Fruit fly (Drosophila melanogaster) whole organism, embryonic: ENCODE data around the gene CG31949.

Experiments
- B-H2 ChIP-seq: fragments of 200-800 bp; sonication (Bioruptor generic); optimal IDR thresholded peaks from 2 replicates; lab custom pipeline; 2018; ENCODE audit warnings: missing biosample characterization, mild to moderate bottlenecking, missing genetic modification characterization
- Bgb ChIP-seq: fragments of 200-800 bp; sonication (Bioruptor generic); IDR thresholded peaks from 2 replicates; pipeline ENCODE4 v1.3.6; 2022; ENCODE audit warnings: missing biosample characterization, missing genetic modification characterization; ENCODE audit not compliant: partially characterized antibody
- BtbVII ChIP-seq: fragments of 200-800 bp; sonication (Bioruptor generic); optimal IDR thresholded peaks from 3 replicates; lab custom pipeline; 2017; ENCODE audit warnings: missing biosample characterization, mild to moderate bottlenecking, missing genetic modification characterization
- CG10543 ChIP-seq: fragments of 200-800 bp; sonication (Bioruptor generic); optimal IDR thresholded peaks from 3 replicates; lab custom pipeline; 2017; ENCODE audit warnings: missing biosample characterization, mild to moderate bottlenecking, missing genetic modification characterization, moderate library complexity
- CG11504 ChIP-seq: fragments of 200-800 bp; sonication (Bioruptor generic); optimal IDR thresholded peaks from 3 replicates; lab custom pipeline; 2019; ENCODE audit warnings: missing biosample characterization, mild to moderate bottlenecking, missing genetic modification characterization, moderate library complexity
- CG12391 ChIP-seq: fragments of 200-800 bp; sonication (Bioruptor generic); optimal IDR thresholded peaks from 3 replicates; lab custom pipeline; 2018; ENCODE audit warnings: missing biosample characterization, mild to moderate bottlenecking, missing genetic modification characterization, moderate library complexity
- CG14667 ChIP-seq: fragments of 200-800 bp; sonication (Bioruptor generic); IDR thresholded peaks from 2 replicates; pipeline ENCODE4 v1.3.6; 2022; ENCODE audit warnings: missing biosample characterization, missing genetic modification characterization
- CG15269 ChIP-seq: fragments of 200-800 bp; sonication (Bioruptor generic); optimal IDR thresholded peaks from 2 replicates; lab custom pipeline; 2018; ENCODE audit warnings: missing biosample characterization, mild to moderate bottlenecking, missing genetic modification characterization, moderate library complexity
- CG18599 ChIP-seq: fragments of 200-800 bp; sonication (Bioruptor generic); optimal IDR thresholded peaks from 3 replicates; lab custom pipeline; 2017; ENCODE audit warnings: missing biosample characterization, missing genetic modification characterization, mild to moderate bottlenecking, moderate library complexity, missing genetic modification reagents
- CG18619 ChIP-seq: fragments of 200-800 bp; sonication (Bioruptor generic); optimal IDR thresholded peaks from 3 replicates; lab custom pipeline; 2017; ENCODE audit warnings: missing biosample characterization, mild to moderate bottlenecking, missing genetic modification characterization
- CG3726 ChIP-seq: fragments of 200-800 bp; sonication (Bioruptor generic); IDR thresholded peaks from 3 replicates; pipeline ENCODE4, ENCODE4 v1.3.6; 2022; ENCODE audit warnings: missing biosample characterization, missing genetic modification characterization
- CG6254 ChIP-seq: fragments of 200-800 bp; sonication (Bioruptor generic); optimal IDR thresholded peaks from 3 replicates; lab custom pipeline; 2017; ENCODE audit warnings: mild to moderate bottlenecking, missing biosample characterization, missing genetic modification reagents, missing genetic modification characterization
- CG6272 ChIP-seq: fragments of 200-800 bp; sonication (Bioruptor generic); IDR thresholded peaks from 2 replicates; pipeline ENCODE4 v1.3.6; 2022; ENCODE audit warnings: missing biosample characterization, missing genetic modification characterization
- CG8944 ChIP-seq: fragments of 200-800 bp; sonication (Bioruptor generic); optimal IDR thresholded peaks from 3 replicates; lab custom pipeline; 2016; ENCODE audit warnings: missing biosample characterization, missing genetic modification characterization
- CG9817 ChIP-seq: fragments of 200-800 bp; sonication (Bioruptor generic); optimal IDR thresholded peaks from 2 replicates; lab custom pipeline; 2018; ENCODE audit warnings: missing biosample characterization, mild to moderate bottlenecking, missing genetic modification characterization, moderate library complexity
- CG9932 ChIP-seq: fragments of 200-800 bp; sonication (Bioruptor generic); IDR thresholded peaks from 2 replicates; pipeline ENCODE4 v1.3.6; 2022; ENCODE audit warnings: missing biosample characterization, missing genetic modification characterization
- D19A ChIP-seq: fragments of 200-800 bp; optimal IDR thresholded peaks from 3 replicates; lab custom pipeline; 2019; ENCODE audit warnings: missing biosample characterization, mild to moderate bottlenecking, missing genetic modification characterization, moderate library complexity
- Deaf1 ChIP-seq: fragments of 200-800 bp; optimal IDR thresholded peaks from 3 replicates; lab custom pipeline; 2019; ENCODE audit warnings: missing biosample characterization, mild to moderate bottlenecking, missing genetic modification characterization, moderate library complexity
- Dll ChIP-seq: fragments of 200-800 bp; sonication (Bioruptor generic); IDR thresholded peaks from 4 replicates; pipeline ENCODE4 v1.3.6; 2022; ENCODE audit warnings: missing biosample characterization, missing genetic modification characterization; ENCODE audit not compliant: partially characterized antibody
- Fer3 ChIP-seq: fragments of 200-800 bp; sonication (Bioruptor generic); optimal IDR thresholded peaks from 2 replicates; lab custom pipeline; 2018; ENCODE audit warnings: missing biosample characterization, mild to moderate bottlenecking, missing genetic modification characterization, moderate library complexity
- HmgD ChIP-seq: fragments of 200-800 bp; sonication (Bioruptor generic); optimal IDR thresholded peaks from 3 replicates; lab custom pipeline; 2016; ENCODE audit warnings: missing biosample characterization, missing genetic modification characterization
- Hmr ChIP-seq: fragments of 200-800 bp; sonication (Bioruptor generic); optimal IDR thresholded peaks from 3 replicates; lab custom pipeline; 2017; ENCODE audit warnings: mild to moderate bottlenecking, missing biosample characterization, missing genetic modification reagents, missing genetic modification characterization
- Hr51 ChIP-seq, 2 experiments: fragments of 200-800 bp; sonication (Bioruptor generic); optimal IDR thresholded peaks; 2 replicates in 1 of 2; 3 replicates in 1 of 2; lab custom pipeline; 2016 to 2018; ENCODE audit warnings: missing biosample characterization in 2 of 2, missing genetic modification characterization in 2 of 2, mild to moderate bottlenecking in 1 of 2, moderate library complexity in 1 of 2
- Lim3 ChIP-seq: fragments of 200-800 bp; sonication (Bioruptor generic); IDR thresholded peaks from 2 replicates; pipeline ENCODE4 v1.3.6; 2022; ENCODE audit warnings: missing biosample characterization, missing genetic modification characterization
- Oli ChIP-seq: fragments of 200-800 bp; sonication (Bioruptor generic); optimal IDR thresholded peaks from 2 replicates; lab custom pipeline; 2018; ENCODE audit warnings: missing biosample characterization, mild to moderate bottlenecking, missing genetic modification characterization, moderate library complexity
- Sox102F ChIP-seq: fragments of 200-800 bp; sonication (Bioruptor generic); optimal IDR thresholded peaks from 2 replicates; lab custom pipeline; 2018; ENCODE audit warnings: missing biosample characterization, mild to moderate bottlenecking, missing genetic modification characterization, moderate library complexity
- Xbp1 ChIP-seq: fragments of 200-800 bp; sonication (Bioruptor generic); optimal IDR thresholded peaks from 3 replicates; lab custom pipeline; 2016; ENCODE audit warnings: missing biosample characterization, mild to moderate bottlenecking, missing genetic modification characterization
- ash1 ChIP-seq: fragments of 200-800 bp; sonication (Bioruptor generic); optimal IDR thresholded peaks from 2 replicates; lab custom pipeline; 2018; ENCODE audit warnings: missing biosample characterization, mild to moderate bottlenecking, missing genetic modification characterization
- bcd ChIP-seq: fragments of 200-800 bp; sonication (Bioruptor generic); optimal IDR thresholded peaks from 2 replicates; lab custom pipeline; 2017; ENCODE audit warnings: missing biosample characterization, mild to moderate bottlenecking, missing genetic modification characterization
- dm ChIP-seq: fragments of 200-800 bp; sonication (Bioruptor generic); optimal IDR thresholded peaks from 3 replicates; lab custom pipeline; 2016; ENCODE audit warnings: missing biosample characterization, missing genetic modification characterization
- dysf ChIP-seq: fragments of 200-800 bp; sonication (Bioruptor generic); IDR thresholded peaks from 3 replicates; pipeline ENCODE4 v1.3.6; 2022; ENCODE audit warnings: missing biosample characterization, missing genetic modification characterization
- gsb ChIP-seq: fragments of 200-800 bp; sonication (Bioruptor generic); IDR thresholded peaks from 2 replicates; pipeline ENCODE4 v1.3.6; 2022; ENCODE audit warnings: missing biosample characterization, missing genetic modification characterization
- hkb ChIP-seq, 2 experiments: fragments of 200-800 bp in 1 of 2; fragments of >200 bp in 1 of 2; sonication (Bioruptor generic) in 1 of 2; IDR thresholded peaks in 1 of 2; optimal IDR thresholded peaks in 1 of 2; 2 replicates each; pipeline versions ENCODE4 v1.3.6 to Lab custom; 2017 to 2022; ENCODE audit warnings: missing biosample characterization in 1 of 2, missing genetic modification characterization in 1 of 2
- kni ChIP-seq: fragments of 200-800 bp; sonication (Bioruptor generic); optimal IDR thresholded peaks from 3 replicates; lab custom pipeline; 2017; ENCODE audit warnings: mild to moderate bottlenecking, missing biosample characterization, missing genetic modification reagents, missing genetic modification characterization
- lilli ChIP-seq: fragments of 200-800 bp; sonication (Bioruptor generic); optimal IDR thresholded peaks from 3 replicates; lab custom pipeline; 2016; ENCODE audit warnings: missing biosample characterization, missing genetic modification characterization
- pan ChIP-seq, 4 experiments: fragments of >200 bp in 3 of 4; fragments of 200-800 bp in 1 of 4; sonication (Bioruptor generic) in 1 of 4; optimal IDR thresholded peaks in 3 of 4; IDR thresholded peaks in 1 of 4; 2 replicates each; pipeline versions ENCODE4 v1.3.6 to Lab custom; 2017 to 2022; ENCODE audit warnings: missing biosample characterization in 2 of 4, missing genetic modification characterization in 2 of 4, mixed read lengths in 1 of 4
- phol ChIP-seq: fragments of 200-800 bp; sonication (Bioruptor generic); optimal IDR thresholded peaks from 3 replicates; lab custom pipeline; 2018; ENCODE audit warnings: missing biosample characterization, mild to moderate bottlenecking, missing genetic modification characterization, moderate library complexity
- prd ChIP-seq, 3 experiments: fragments of >200 bp in 2 of 3; fragments of 200-800 bp in 1 of 3; sonication (Bioruptor generic) in 1 of 3; optimal IDR thresholded peaks in 2 of 3; IDR thresholded peaks in 1 of 3; 2 replicates in 2 of 3; 3 replicates in 1 of 3; pipeline versions ENCODE4 v1.3.6 to Lab custom; 2017 to 2022; ENCODE audit warnings: missing biosample characterization in 1 of 3, missing genetic modification characterization in 1 of 3
- scrt ChIP-seq: fragments of 200-800 bp; sonication (Bioruptor generic); optimal IDR thresholded peaks from 2 replicates; lab custom pipeline; 2018; ENCODE audit warnings: missing biosample characterization, mild to moderate bottlenecking, missing genetic modification characterization, moderate library complexity
- sens ChIP-seq: fragments of 200-800 bp; sonication (Bioruptor generic); peaks from one replicate; lab custom pipeline; 2016; ENCODE audit warnings: missing biosample characterization, missing genetic modification characterization
- slbo ChIP-seq: fragments of 200-800 bp; sonication (Bioruptor generic); IDR thresholded peaks from 2 replicates; pipeline ENCODE4 v1.3.6; 2022; ENCODE audit warnings: missing biosample characterization, missing genetic modification characterization
- so ChIP-seq: fragments of 200-800 bp; sonication (Bioruptor generic); IDR thresholded peaks from 3 replicates; pipeline ENCODE4 v1.3.6; 2022; ENCODE audit warnings: missing biosample characterization, missing genetic modification characterization
- tin ChIP-seq: fragments of 200-800 bp; sonication (Bioruptor generic); optimal IDR thresholded peaks from 3 replicates; lab custom pipeline; 2016; ENCODE audit warnings: missing biosample characterization, missing genetic modification characterization
- tio ChIP-seq: fragments of 200-800 bp; sonication (Bioruptor generic); optimal IDR thresholded peaks from 2 replicates; lab custom pipeline; 2017; ENCODE audit warnings: missing biosample characterization, missing genetic modification characterization, inconsistent platforms
- ttk ChIP-seq: fragments of 200-800 bp; sonication (Bioruptor generic); IDR thresholded peaks from 2 replicates; pipeline ENCODE4 v2.1.2; 2022; ENCODE audit warnings: missing biosample characterization, missing genetic modification characterization
- tx ChIP-seq: fragments of 200-800 bp; sonication (Bioruptor generic); optimal IDR thresholded peaks from 2 replicates; lab custom pipeline; 2016; ENCODE audit warnings: missing biosample characterization, missing genetic modification characterization

Gene CG31949

DNA sequence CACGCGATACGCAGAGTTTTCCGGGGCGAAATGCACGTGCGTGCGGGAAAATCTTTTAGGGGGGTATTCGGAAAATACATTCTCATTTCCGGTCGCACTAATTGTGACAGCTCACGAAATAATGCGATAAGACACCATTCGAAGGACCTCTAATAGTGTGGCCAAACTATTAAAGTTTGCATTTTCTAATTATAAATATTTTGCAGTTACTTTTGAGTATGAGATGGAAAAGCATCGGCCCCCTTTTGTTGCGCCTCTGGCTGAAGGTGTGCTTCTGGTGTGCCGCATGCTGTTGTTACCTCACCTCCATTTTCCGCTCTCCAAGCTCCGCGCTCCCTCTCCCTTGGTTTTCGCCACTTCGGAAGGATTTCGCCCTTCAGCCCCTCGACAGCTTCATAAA is 14.3 kb downstream of the CG31949 start (continued):
- no peak for TF ChIP-seq tx

DNA sequence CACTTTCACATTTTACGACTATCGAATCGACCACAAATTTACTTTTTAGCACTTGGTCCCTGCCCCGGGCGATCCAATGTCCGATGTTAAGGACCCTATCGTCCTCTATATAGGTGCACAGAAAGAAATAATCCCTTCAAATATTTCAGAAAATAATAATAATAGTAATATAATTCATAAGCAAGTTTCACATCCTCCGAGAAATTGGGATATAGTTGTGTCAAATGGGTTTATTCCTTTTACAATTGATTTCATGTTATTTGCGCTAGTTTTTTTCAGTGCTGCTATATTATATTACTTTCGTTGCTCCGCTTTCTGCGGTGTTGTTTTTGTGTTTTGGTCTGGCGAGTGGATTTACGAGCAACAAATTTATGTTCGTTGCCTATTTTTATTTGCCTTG is 48.6 kb downstream of the CG31949 start:
- TF ChIP-seq Bgb (GFP tag; lab: Robert Waterston, UW) (no peak), CG11504 (peak; percentile 66), CG15269 (peak; percentile 57), slbo (GFP tag; lab: Robert Waterston, UW) (peak; percentile 34), Sox102F (peak; percentile 30), Xbp1 (GFP tag; lab: Kevin White, UChicago) (peak; percentile 17), tin (GFP tag; lab: Kevin White, UChicago) (no peak), bcd (GFP tag; lab: Kevin White, UChicago) (peak; percentile 38), BtbVII (peak; percentile 15), CG18619 (peak; percentile 20), B-H2 (GFP tag; lab: Kevin White, UChicago) (peak; percentile 46), Deaf1 (peak; percentile 30), lilli (GFP tag; lab: Kevin White, UChicago) (peak; percentile 45), scrt (GFP tag; lab: Kevin White, UChicago) (peak; percentile 42), CG10543 (GFP tag; lab: Kevin White, UChicago) (peak; percentile 17), Oli (tag; lab: Kevin White, UChicago) (peak; percentile 12), hkb (optimal IDR thresholded peaks at IDR 0.05; lab: Kevin White, UChicago) (no peak), hkb (GFP tag; IDR thresholded peaks at IDR 0.05; lab: Robert Waterston, UW) (0 out of 2 replicates have a peak, but pooled peaks have one; percentile 38), CG9932 (GFP tag; lab: Robert Waterston, UW) (peak; percentile 49; the same call in 1 of the 2 replicates), tio (GFP tag; lab: Kevin White, UChicago) (peak; percentile 10), CG6254 (GFP tag; lab: Kevin White, UChicago) (no peak), CG3726 (GFP tag; lab: Robert Waterston, UW) (0 out of 3 replicates have a peak, but pooled peaks have one; percentile 47), so (GFP tag; lab: Robert Waterston, UW) (0 out of 3 replicates have a peak, but pooled peaks have one; percentile 24), pan (optimal IDR thresholded peaks at IDR 0.05; lab: Kevin White, UChicago) (no peak), pan (GFP tag; optimal IDR thresholded peaks at IDR 0.05 in 1 of 2, IDR thresholded peaks at IDR 0.05 in 1 of 2) (peak in 1 of 2 experiments; percentile 48), Dll (GFP tag; lab: Robert Waterston, UW) (no peak), CG18599 (peak; percentile 81), CG12391 (tag; lab: Kevin White, UChicago) (peak; percentile 45), Fer3 (tag; lab: Kevin White, UChicago) (peak; percentile 47), CG14667 (no peak), prd (optimal IDR thresholded peaks at IDR 0.05; lab: Kevin White, UChicago) (no peak), prd (GFP tag; IDR thresholded peaks at IDR 0.05; lab: Robert Waterston, UW) (peak; percentile 56; the same call in 2 of the 3 replicates), Hmr (peak; percentile 66), HmgD (GFP tag; lab: Kevin White, UChicago) (no peak), dm (GFP tag; lab: Kevin White, UChicago) (no peak), Lim3 (GFP tag; lab: Robert Waterston, UW) (no peak), ash1 (GFP tag; lab: Kevin White, UChicago) (no peak), CG6272 (GFP tag; lab: Robert Waterston, UW) (no peak), CG9817 (tag; lab: Kevin White, UChicago) (peak; percentile 50), ttk (GFP tag; lab: Robert Waterston, UW) (no peak), Hr51 (GFP tag; optimal IDR thresholded peaks at IDR 0.05; lab: Kevin White, UChicago) (peak in 1 of 2 experiments; percentile 60), dysf (peak; percentile 62; the same call in 2 of the 3 replicates), phol (tag; lab: Kevin White, UChicago) (peak; percentile 41), CG8944 (GFP tag; lab: Kevin White, UChicago) (no peak), sens (GFP tag; lab: Kevin White, UChicago) (no peak), gsb (GFP tag; lab: Robert Waterston, UW) (no peak), D19A (tag; lab: Kevin White, UChicago) (no peak), kni (GFP tag; lab: Kevin White, UChicago) (no peak)
